Fruit fly (Drosophila melanogaster) whole organism, wandering third instar larva: Measurements from ENCODE around the gene CG4161.
A peak's percentile ranks its signal among the peaks of the same experiment; 100 is the strongest.

Source experiments
- Abd-B ChIP-seq: fragments of >200 bp; optimal IDR thresholded peaks from 2 replicates; lab custom pipeline; 2017; ENCODE audit warnings: missing biosample characterization, missing genetic modification characterization
- CG32264 ChIP-seq: fragments of 200-800 bp; sonication (Bioruptor generic); optimal IDR thresholded peaks from 2 replicates; lab custom pipeline; 2016; ENCODE audit warnings: missing biosample characterization, missing genetic modification characterization
- CG9705 ChIP-seq: fragments of 200-800 bp; sonication (Bioruptor generic); optimal IDR thresholded peaks from 2 replicates; lab custom pipeline; 2018; ENCODE audit warnings: missing biosample characterization, mild to moderate bottlenecking, missing genetic modification characterization
- CrebA ChIP-seq: fragments of 200-800 bp; sonication (Bioruptor generic); optimal IDR thresholded peaks from 2 replicates; lab custom pipeline; 2016; ENCODE audit warnings: missing biosample characterization, mild to moderate bottlenecking, missing genetic modification characterization, borderline replicate concordance
- Dfd ChIP-seq: fragments of >200 bp; optimal IDR thresholded peaks from 2 replicates; lab custom pipeline; 2017; ENCODE audit warnings: missing biosample characterization, missing genetic modification characterization
- Dif ChIP-seq: fragments of 200-275, 200-300 bp; sonication (Bioruptor generic); optimal IDR thresholded peaks from 2 replicates; lab custom pipeline; 2018; ENCODE audit warnings: missing biosample characterization, missing genetic modification characterization; ENCODE audit not compliant: partially characterized antibody
- GATAd ChIP-seq: sonication (Bioruptor generic); optimal IDR thresholded peaks from 2 replicates; lab custom pipeline; 2016; ENCODE audit warnings: missing biosample characterization, missing genetic modification characterization
- HLH106 ChIP-seq: fragments of 200-800 bp; optimal IDR thresholded peaks from 3 replicates; lab custom pipeline; 2019; ENCODE audit warnings: missing biosample characterization, mild to moderate bottlenecking, missing genetic modification characterization, moderate library complexity
- Hnf4 ChIP-seq: fragments of 200-800 bp; sonication (Bioruptor generic); optimal IDR thresholded peaks from 2 replicates; lab custom pipeline; 2016; ENCODE audit warnings: missing biosample characterization, mild to moderate bottlenecking, missing genetic modification characterization
- Hr78 ChIP-seq: fragments of >200 bp; optimal IDR thresholded peaks from 2 replicates; lab custom pipeline; 2017; ENCODE audit warnings: missing biosample characterization, missing genetic modification characterization
- Hr83 ChIP-seq: fragments of 200-300 bp; sonication (Bioruptor generic); optimal IDR thresholded peaks from 2 replicates; lab custom pipeline; 2016; ENCODE audit warnings: missing biosample characterization, mild to moderate bottlenecking, missing genetic modification characterization, moderate library complexity; ENCODE audit not compliant: poor library complexity, severe bottlenecking
- Jra ChIP-seq: sonication (Bioruptor generic); optimal IDR thresholded peaks from 2 replicates; lab custom pipeline; 2016; ENCODE audit warnings: missing biosample characterization, missing genetic modification characterization
- Mio ChIP-seq: sonication (Bioruptor generic); optimal IDR thresholded peaks from 2 replicates; lab custom pipeline; 2016; ENCODE audit warnings: missing biosample characterization, missing genetic modification characterization
- Myc ChIP-seq: fragments of >200 bp; optimal IDR thresholded peaks from 2 replicates; lab custom pipeline; 2017
- N ChIP-seq: fragments of >200 bp; optimal IDR thresholded peaks from 2 replicates; lab custom pipeline; 2018; ENCODE audit warnings: missing biosample characterization, missing external identifiers, missing genetic modification characterization
- OdsH ChIP-seq: fragments of 200-800 bp; sonication (Bioruptor generic); optimal IDR thresholded peaks from 2 replicates; lab custom pipeline; 2016; ENCODE audit warnings: missing biosample characterization, mild to moderate bottlenecking, missing genetic modification characterization
- Rel ChIP-seq, 2 experiments: fragments of 200-800 bp; sonication (Bioruptor generic) in 1 of 2; optimal IDR thresholded peaks; 2 replicates in 1 of 2; 3 replicates in 1 of 2; lab custom pipeline; 2016 to 2019; ENCODE audit warnings: mild to moderate bottlenecking in 2 of 2, missing biosample characterization in 2 of 2, missing genetic modification characterization in 2 of 2, moderate library complexity in 1 of 2
- Sp1 ChIP-seq: fragments of 200-800 bp; sonication (Bioruptor generic); optimal IDR thresholded peaks from 3 replicates; lab custom pipeline; 2019; ENCODE audit warnings: missing biosample characterization, mild to moderate bottlenecking, missing genetic modification characterization, moderate library complexity
- Vsx2 ChIP-seq: fragments of 200-300, 225-300 bp; sonication (Bioruptor generic); optimal IDR thresholded peaks from 2 replicates; lab custom pipeline; 2018; ENCODE audit warnings: missing biosample characterization, missing genetic modification characterization; ENCODE audit not compliant: partially characterized antibody
- br ChIP-seq: fragments of 200-800 bp; sonication (Bioruptor generic); optimal IDR thresholded peaks from 2 replicates; lab custom pipeline; 2016; ENCODE audit warnings: missing biosample characterization, missing genetic modification characterization
- brk ChIP-seq: fragments of 200-800 bp; sonication (Bioruptor generic); optimal IDR thresholded peaks from 2 replicates; lab custom pipeline; 2016; ENCODE audit warnings: missing biosample characterization, mild to moderate bottlenecking, missing genetic modification characterization
- dl ChIP-seq, 2 experiments: fragments of 175-275, 200-275 bp in 1 of 2; fragments of 200-275 bp in 1 of 2; sonication (Bioruptor generic); optimal IDR thresholded peaks; lab custom pipeline; 2018; ENCODE audit warnings: mild to moderate bottlenecking in 2 of 2, missing biosample characterization in 2 of 2, missing genetic modification characterization in 2 of 2, moderate library complexity in 2 of 2; ENCODE audit not compliant: partially characterized antibody in 2 of 2, insufficient read depth in 1 of 2
- dmrt93B ChIP-seq: fragments of 200-800 bp; sonication (Bioruptor generic); optimal IDR thresholded peaks from 2 replicates; lab custom pipeline; 2018; ENCODE audit warnings: missing biosample characterization, mild to moderate bottlenecking, missing genetic modification characterization
- dsf ChIP-seq: sonication (Bioruptor generic); optimal IDR thresholded peaks from 2 replicates; lab custom pipeline; 2016; ENCODE audit warnings: missing biosample characterization, missing genetic modification characterization, borderline replicate concordance
- ey ChIP-seq: fragments of 200-800 bp; sonication (Bioruptor generic); optimal IDR thresholded peaks from 2 replicates; lab custom pipeline; 2016; ENCODE audit warnings: missing biosample characterization, missing genetic modification characterization
- foxo ChIP-seq, 2 experiments: fragments of 200-800 bp; sonication (Bioruptor generic); optimal IDR thresholded peaks; 2 replicates in 1 of 2; 3 replicates in 1 of 2; lab custom pipeline; 2016 to 2017; ENCODE audit warnings: missing biosample characterization in 2 of 2, missing genetic modification characterization in 2 of 2
- fru ChIP-seq: fragments of 200-800 bp; sonication (Bioruptor generic); optimal IDR thresholded peaks from 3 replicates; lab custom pipeline; 2016; ENCODE audit warnings: missing biosample characterization, mild to moderate bottlenecking, missing genetic modification characterization
- h ChIP-seq: fragments of 200-800 bp; sonication (Bioruptor generic); optimal IDR thresholded peaks from 3 replicates; lab custom pipeline; 2016; ENCODE audit warnings: missing biosample characterization, mild to moderate bottlenecking, missing genetic modification characterization
- jim ChIP-seq: fragments of 175-275, 200-325 bp; sonication (Bioruptor generic); optimal IDR thresholded peaks from 2 replicates; lab custom pipeline; 2016; ENCODE audit warnings: missing biosample characterization, mild to moderate bottlenecking, missing genetic modification characterization
- lola ChIP-seq: fragments of >200 bp; optimal IDR thresholded peaks from 2 replicates; lab custom pipeline; 2017; ENCODE audit warnings: missing biosample characterization, missing genetic modification characterization
- pan ChIP-seq: fragments of >200 bp; optimal IDR thresholded peaks from 2 replicates; lab custom pipeline; 2017
- psq ChIP-seq: fragments of 200-800 bp; sonication (Bioruptor generic); optimal IDR thresholded peaks from 3 replicates; lab custom pipeline; 2017; ENCODE audit warnings: missing biosample characterization, mild to moderate bottlenecking, missing genetic modification characterization, moderate library complexity
- rgr ChIP-seq: fragments of 200-800 bp; sonication (Bioruptor generic); optimal IDR thresholded peaks from 3 replicates; lab custom pipeline; 2016; ENCODE audit warnings: missing biosample characterization, mild to moderate bottlenecking, missing genetic modification characterization
- sage ChIP-seq: fragments of 200-800 bp; sonication (Bioruptor generic); optimal IDR thresholded peaks from 2 replicates; lab custom pipeline; 2016; ENCODE audit warnings: missing biosample characterization, mild to moderate bottlenecking, missing genetic modification characterization
- sv ChIP-seq: fragments of 200-800 bp; sonication (Bioruptor generic); optimal IDR thresholded peaks from 3 replicates; lab custom pipeline; 2016; ENCODE audit warnings: missing biosample characterization, missing genetic modification characterization
- tai ChIP-seq: sonication (Bioruptor generic); optimal IDR thresholded peaks from 2 replicates; lab custom pipeline; 2016; ENCODE audit warnings: missing biosample characterization, missing genetic modification characterization
- usp ChIP-seq: fragments of >200 bp; optimal IDR thresholded peaks from 2 replicates; lab custom pipeline; 2017; ENCODE audit warnings: missing biosample characterization, missing genetic modification characterization
- woc ChIP-seq: sonication (Bioruptor generic); optimal IDR thresholded peaks from 2 replicates; lab custom pipeline; 2016; ENCODE audit warnings: missing biosample characterization, mild to moderate bottlenecking, missing genetic modification characterization

CG4161 gene

dm6 chr2L:15404540-15404939, 28.6 kb upstream of the CG4161 start:
- TF ChIP-seq foxo (GFP tag; optimal IDR thresholded peaks at IDR 0.05; lab: Kevin White, UChicago) (no peak), rgr (GFP tag; lab: Kevin White, UChicago) (no peak), tai (no peak), sv (GFP tag; lab: Kevin White, UChicago) (no peak), CG32264 (no peak), Hnf4 (GFP tag; lab: Kevin White, UChicago) (no peak), Abd-B (GFP tag; lab: Kevin White, UChicago) (no peak), usp (GFP tag; lab: Kevin White, UChicago) (no peak)
- TF ChIP-seq, all 38 proteins: peak for 0

- no peak for TF ChIP-seq sv (GFP tag; lab: Kevin White, UChicago)
- TF ChIP-seq Hr78 (GFP tag; lab: Kevin White, UChicago), result no peak
- TF ChIP-seq brk (GFP tag; lab: Kevin White, UChicago), result no peak
- no peak for TF ChIP-seq foxo (GFP tag; optimal IDR thresholded peaks at IDR 0.05; lab: Kevin White, UChicago)
- no peak for TF ChIP-seq GATAd (GFP tag; lab: Kevin White, UChicago)
- no peak for TF ChIP-seq h
- TF ChIP-seq psq (GFP tag; lab: Kevin White, UChicago), result no peak
- TF ChIP-seq usp (GFP tag; lab: Kevin White, UChicago), result no peak
- TF ChIP-seq br (GFP tag; lab: Kevin White, UChicago), result no peak
- no peak for TF ChIP-seq Abd-B (GFP tag; lab: Kevin White, UChicago)
- TF ChIP-seq Sp1, result no peak
- TF ChIP-seq rgr (GFP tag; lab: Kevin White, UChicago), result no peak
- no peak for TF ChIP-seq Myc
- TF ChIP-seq pan (lab: Kevin White, UChicago), result no peak
- TF ChIP-seq Dif, result no peak
- no peak for TF ChIP-seq ey
- TF ChIP-seq, all 38 proteins: peak for 0
Observed at dm6 chr2L:15405919-15406318, 27.2 kb upstream of the CG4161 start.

- TF ChIP-seq Hr83 (no peak), fru (GFP tag; lab: Kevin White, UChicago) (no peak), tai (no peak), Abd-B (GFP tag; lab: Kevin White, UChicago) (no peak), Dif (no peak), CG32264 (no peak), jim (GFP tag; lab: Kevin White, UChicago) (no peak), dl (GFP tag; optimal IDR thresholded peaks at IDR 0.05; lab: Kevin White, UChicago; ENCODE audit: insufficient read depth in 1 of 2, partially characterized antibody in 2 of 2) (no peak), CG9705 (no peak), br (GFP tag; lab: Kevin White, UChicago) (no peak), dmrt93B (GFP tag; lab: Kevin White, UChicago) (no peak), Myc (no peak), CrebA (GFP tag; lab: Kevin White, UChicago) (no peak), psq (GFP tag; lab: Kevin White, UChicago) (no peak), Dfd (GFP tag; lab: Kevin White, UChicago) (no peak)
Observed at dm6 chr2L:15407021-15407420, 26.1 kb upstream of the CG4161 start.

- TF ChIP-seq br (GFP tag; lab: Kevin White, UChicago) (peak; percentile 0), woc (GFP tag; lab: Kevin White, UChicago) (peak; percentile 59), HLH106 (tag; lab: Kevin White, UChicago) (peak; percentile 35), brk (GFP tag; lab: Kevin White, UChicago) (peak; percentile 15), dl (GFP tag; optimal IDR thresholded peaks at IDR 0.05; lab: Kevin White, UChicago; ENCODE audit: insufficient read depth in 1 of 2, partially characterized antibody in 2 of 2) (no peak), GATAd (GFP tag; lab: Kevin White, UChicago) (no peak), Myc (no peak), rgr (GFP tag; lab: Kevin White, UChicago) (peak; percentile 58), OdsH (GFP tag; lab: Kevin White, UChicago) (peak; percentile 70), sv (GFP tag; lab: Kevin White, UChicago) (no peak), CG32264 (no peak), Hr78 (GFP tag; lab: Kevin White, UChicago) (no peak), Hnf4 (GFP tag; lab: Kevin White, UChicago) (peak; percentile 66), fru (GFP tag; lab: Kevin White, UChicago) (peak; percentile 71), Abd-B (GFP tag; lab: Kevin White, UChicago) (no peak), CG9705 (no peak), jim (GFP tag; lab: Kevin White, UChicago) (no peak), dsf (no peak), usp (GFP tag; lab: Kevin White, UChicago) (no peak), Jra (GFP tag; lab: Kevin White, UChicago) (no peak), psq (GFP tag; lab: Kevin White, UChicago) (peak; percentile 49), foxo (GFP tag; optimal IDR thresholded peaks at IDR 0.05; lab: Kevin White, UChicago) (peak in 1 of 2 experiments; percentile 69), sage (no peak), pan (lab: Kevin White, UChicago) (no peak), dmrt93B (GFP tag; lab: Kevin White, UChicago) (no peak), Sp1 (peak; percentile 66), tai (no peak), ey (peak; percentile 28), CrebA (GFP tag; lab: Kevin White, UChicago) (peak; percentile 34), Dif (no peak), Rel (GFP tag; optimal IDR thresholded peaks at IDR 0.05; lab: Kevin White, UChicago) (no peak), Rel (tag; optimal IDR thresholded peaks at IDR 0.05; lab: Kevin White, UChicago) (no peak), Mio (GFP tag; lab: Kevin White, UChicago) (no peak), Dfd (GFP tag; lab: Kevin White, UChicago) (no peak), Vsx2 (GFP tag; lab: Kevin White, UChicago) (no peak), h (peak; percentile 67), Hr83 (no peak), lola (no peak), N (GFP tag; lab: Kevin White, UChicago) (no peak)
Observed at dm6 chr2L:15407514-15407913, 25.6 kb upstream of the CG4161 start.
